Fruit fly (Drosophila melanogaster) S2 (cell line): Measurements from ENCODE around the gene AIF.

Experiments
- CG8478 ChIP-seq: fragments of >200 bp; optimal IDR thresholded peaks from 2 replicates; lab custom pipeline; 2018
- CTCF ChIP-seq, 2 experiments: fragments of >200 bp; optimal IDR thresholded peaks; 2 replicates each; lab custom pipeline; 2018

- no peak for TF ChIP-seq CTCF (optimal IDR thresholded peaks at IDR 0.05; lab: Kevin White, UChicago)
- TF ChIP-seq CG8478 (lab: Kevin White, UChicago): no peak
Measured at dm6 chr2L:2199433-2199796, 47.9 kb downstream of the AIF start.
